Worm (Caenorhabditis elegans): Measurements from ENCODE around the gene tbc-6.

DNA sequence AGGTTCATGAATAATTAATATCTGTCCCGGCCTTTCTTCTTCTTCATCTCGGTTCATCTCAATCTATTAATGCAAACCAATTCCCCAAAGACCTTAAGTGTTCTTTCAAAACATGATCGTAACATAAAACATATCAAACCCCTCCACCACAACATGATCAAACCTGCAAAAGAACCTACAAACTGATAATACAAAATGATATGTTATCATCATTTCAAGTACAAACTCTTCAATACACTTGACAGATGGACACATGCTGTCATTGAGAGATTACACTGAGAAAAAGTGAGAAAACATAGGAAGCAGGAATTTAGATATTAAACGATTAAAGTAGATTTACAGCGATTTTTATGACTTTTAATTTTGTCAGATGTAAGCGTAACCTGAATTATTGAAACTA is 23.4 kb upstream of the tbc-6 start:
- peak; percentile 59 for TF ChIP-seq elt-2 (tag; optimal IDR thresholded peaks at IDR 0.05)
- no peak for TF ChIP-seq lir-3 (tag; optimal IDR thresholded peaks at IDR 0.05; ENCODE audit: poor library complexity)
- no peak for TF ChIP-seq fkh-8 (tag; optimal IDR thresholded peaks at IDR 0.05)
- TF ChIP-seq ztf-4 (tag; optimal IDR thresholded peaks at IDR 0.05), result no peak

Measured in whole organism, L1 larva.